Fruit fly (Drosophila melanogaster): ENCODE data around the gene Ent2.

Gene Ent2

DNA sequence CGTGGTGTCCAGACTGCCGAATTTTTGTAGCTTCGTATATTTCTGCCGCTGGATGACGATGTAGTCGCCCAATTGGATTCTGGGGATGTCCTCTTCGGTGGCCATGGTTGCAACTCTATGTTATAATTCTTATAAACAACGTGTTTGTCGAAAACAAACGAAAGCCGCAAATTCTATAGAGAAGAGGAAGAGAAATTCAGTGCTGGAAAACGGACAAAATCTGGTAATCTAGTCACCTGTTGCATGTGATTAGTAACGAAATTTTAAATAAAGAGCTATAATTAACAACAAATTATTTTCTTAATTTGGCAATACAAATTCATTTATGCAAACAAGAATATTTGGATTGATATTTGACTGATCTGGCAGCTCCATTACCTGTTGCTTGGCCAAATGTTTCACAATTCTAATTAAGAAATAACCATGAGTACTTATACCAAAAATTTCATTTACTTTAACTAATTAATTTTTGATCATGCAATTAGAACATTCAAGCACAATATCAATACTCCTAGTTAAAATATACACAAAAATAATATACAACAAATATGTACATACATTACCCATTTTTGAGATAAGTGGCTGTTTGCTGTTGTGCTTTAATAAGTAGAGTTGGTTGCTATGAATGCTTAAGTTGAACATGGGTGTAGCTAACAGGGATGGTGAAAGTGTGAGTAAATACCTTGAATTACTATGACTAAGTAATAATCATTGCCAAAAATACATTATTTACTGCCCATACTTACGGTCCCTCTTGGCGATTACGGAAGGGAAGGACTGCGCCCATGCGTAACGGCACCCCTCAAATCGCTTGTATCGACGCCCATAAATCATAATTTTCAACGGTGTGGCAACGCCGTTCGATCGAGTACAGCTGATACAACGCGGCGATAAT lies at the start of gene Ent2, which contains the start of gene Trmt6 (continued):
- peak; percentile 98 for TF ChIP-seq CG1603 (tag; optimal IDR thresholded peaks at IDR 0.05)
- peak; percentile 30 for TF ChIP-seq D (optimal IDR thresholded peaks at IDR 0.05)
- peak; percentile 87 for TF ChIP-seq D (GFP tag; optimal IDR thresholded peaks at IDR 0.05)
- no peak for TF ChIP-seq Lpt (GFP tag; optimal IDR thresholded peaks at IDR 0.05)
- peak; percentile 87 for TF ChIP-seq CG18476 (GFP tag; optimal IDR thresholded peaks at IDR 0.05)
- TF ChIP-seq CG17328 (GFP tag; IDR thresholded peaks at IDR 0.05): peak; percentile 97
- TF ChIP-seq CG7786 (GFP tag; optimal IDR thresholded peaks at IDR 0.05): peak; percentile 98
- TF ChIP-seq Ets97D (GFP tag; optimal IDR thresholded peaks at IDR 0.05): peak; percentile 88
- peak; percentile 83 for TF ChIP-seq D19A (tag; optimal IDR thresholded peaks at IDR 0.05)
- TF ChIP-seq Dp (GFP tag; optimal IDR thresholded peaks at IDR 0.05): no peak
- TF ChIP-seq Lim3 (GFP tag; IDR thresholded peaks at IDR 0.05): peak; percentile 90
- TF ChIP-seq ase (GFP tag; IDR thresholded peaks at IDR 0.05): peak; percentile 98
- TF ChIP-seq kay (GFP tag; optimal IDR thresholded peaks at IDR 0.05): peak; percentile 87
- peak; percentile 97 for TF ChIP-seq CG4404 (GFP tag; IDR thresholded peaks at IDR 0.05)
- TF ChIP-seq CG6689 (GFP tag; IDR thresholded peaks at IDR 0.05): peak; percentile 97
- TF ChIP-seq CG2129 (GFP tag; IDR thresholded peaks at IDR 0.05; ENCODE audit: partially characterized antibody): no peak
- peak; percentile 95 for TF ChIP-seq rib (GFP tag; IDR thresholded peaks at IDR 0.05)
- TF ChIP-seq CG42726 (GFP tag; IDR thresholded peaks at IDR 0.05; ENCODE audit: partially characterized antibody): no peak
- peak; percentile 95 for TF ChIP-seq dati (GFP tag; IDR thresholded peaks at IDR 0.05)
- TF ChIP-seq CG2120 (GFP tag; optimal IDR thresholded peaks at IDR 0.05): peak; percentile 98
- peak; percentile 84 for TF ChIP-seq CG8281 (tag; optimal IDR thresholded peaks at IDR 0.05)
- TF ChIP-seq jumu (GFP tag; optimal IDR thresholded peaks at IDR 0.05): peak; percentile 98
- peak; percentile 80 for TF ChIP-seq CG6854 (GFP tag; optimal IDR thresholded peaks at IDR 0.05)
- TF ChIP-seq CG5953 (GFP tag; IDR thresholded peaks at IDR 0.05): peak; percentile 94
- peak; percentile 91 for TF ChIP-seq CG4617 (GFP tag; optimal IDR thresholded peaks at IDR 0.05; ENCODE audit: borderline replicate concordance)
- TF ChIP-seq ab (GFP tag; optimal IDR thresholded peaks at IDR 0.05): peak; percentile 95
- TF ChIP-seq HLHmδ (GFP tag; optimal IDR thresholded peaks at IDR 0.05): no peak
- peak; percentile 84 for TF ChIP-seq Vsx1 (GFP tag; optimal IDR thresholded peaks at IDR 0.05)
- TF ChIP-seq shn (GFP tag; optimal IDR thresholded peaks at IDR 0.05): peak; percentile 96
- peak; percentile 95 for TF ChIP-seq CG30431 (GFP tag; optimal IDR thresholded peaks at IDR 0.05)
- TF ChIP-seq jigr1 (GFP tag; IDR thresholded peaks at IDR 0.05): peak; percentile 96
- peak; percentile 85 for TF ChIP-seq CG2875 (GFP tag; optimal IDR thresholded peaks at IDR 0.05)
- TF ChIP-seq z (GFP tag; IDR thresholded peaks at IDR 0.05): peak; percentile 73; the same call in 1 of the 3 replicates
- peak; percentile 80 for TF ChIP-seq CG10321 (GFP tag; IDR thresholded peaks at IDR 0.05)
- peak; percentile 95 for TF ChIP-seq fd96Cb (tag; optimal IDR thresholded peaks at IDR 0.05)
- peak; percentile 58 for TF ChIP-seq Spps (tag; optimal IDR thresholded peaks at IDR 0.05)
- peak; percentile 98 for TF ChIP-seq mam (GFP tag; optimal IDR thresholded peaks at IDR 0.05)
- TF ChIP-seq Doc3 (GFP tag; IDR thresholded peaks at IDR 0.05; ENCODE audit: partially characterized antibody): no peak
- TF ChIP-seq CG17568 (GFP tag; optimal IDR thresholded peaks at IDR 0.05): peak; percentile 80
- TF ChIP-seq CG14441 (GFP tag; IDR thresholded peaks at IDR 0.05): peak; percentile 99
- peak; percentile 93 for TF ChIP-seq Atf3 (GFP tag; optimal IDR thresholded peaks at IDR 0.05)
- peak; percentile 95 for TF ChIP-seq Ravus (GFP tag; IDR thresholded peaks at IDR 0.05)
- peak; percentile 96 for TF ChIP-seq CG2678 (tag; optimal IDR thresholded peaks at IDR 0.05)
- TF ChIP-seq CG17385 (GFP tag; optimal IDR thresholded peaks at IDR 0.05): peak; percentile 96
- TF ChIP-seq CG18764 (GFP tag; optimal IDR thresholded peaks at IDR 0.05): peak; percentile 91
- peak; percentile 95 for TF ChIP-seq CG18619 (GFP tag; optimal IDR thresholded peaks at IDR 0.05)
- TF ChIP-seq run (tag; optimal IDR thresholded peaks at IDR 0.05): peak; percentile 79
- TF ChIP-seq ap (GFP tag; IDR thresholded peaks at IDR 0.05): peak; percentile 96
- peak; percentile 92 for TF ChIP-seq CG11696 (GFP tag; IDR thresholded peaks at IDR 0.05)

Measured in whole organism, embryonic.